Worm (Caenorhabditis elegans) whole organism, L4 larva: ENCODE measurements around the gene T05C12.1.

Experiments
- R02D3.7 ChIP-seq: fragments of 150-350 bp; sonication (generic microtip); optimal IDR thresholded peaks from 3 replicates; lab custom pipeline; 2014; ENCODE audit warnings: missing biosample characterization, missing genetic modification characterization
- ces-1 ChIP-seq: fragments of 150-350 bp; sonication (generic microtip); optimal IDR thresholded peaks from 4 replicates; lab custom pipeline; 2014; ENCODE audit warnings: missing biosample characterization, missing genetic modification reagents, missing genetic modification characterization
- daf-16 ChIP-seq, 3 experiments: sonication (generic microtip); optimal IDR thresholded peaks; 2 replicates each; lab custom pipeline; 2016 to 2017; ENCODE audit warnings: missing genetic modification characterization in 3 of 3, missing genetic modification reagents in 3 of 3, mild to moderate bottlenecking in 2 of 3, missing compliant biosample characterization in 2 of 3, missing biosample characterization in 1 of 3, moderate library complexity in 1 of 3
- hmg-1.1 ChIP-seq: fragments of 200-800 bp; sonication (Bioruptor generic); IDR thresholded peaks from 2 replicates; pipeline ENCODE4 v1.3.6; 2022; ENCODE audit warnings: missing genetic modification reagents, missing genetic modification characterization, missing compliant biosample characterization
- lim-7 ChIP-seq: fragments of 200-800 bp; sonication (Bioruptor generic); IDR thresholded peaks from 2 replicates; pipeline ENCODE4 v1.3.6; 2022; ENCODE audit warnings: missing genetic modification characterization, missing compliant biosample characterization
- lsy-2 ChIP-seq, 2 experiments: fragments of 150-350 bp in 1 of 2; sonication (generic microtip) in 1 of 2; optimal IDR thresholded peaks; 2 replicates each; lab custom pipeline; 2014 to 2017; ENCODE audit warnings: missing biosample characterization in 2 of 2, missing genetic modification characterization in 2 of 2
- mep-1 ChIP-seq: fragments of 150-350 bp; sonication (generic microtip); optimal IDR thresholded peaks from 3 replicates; lab custom pipeline; 2014; ENCODE audit warnings: missing biosample characterization, missing genetic modification characterization
- nhr-237 ChIP-seq: sonication (generic microtip); optimal IDR thresholded peaks from 2 replicates; lab custom pipeline; 2017; ENCODE audit warnings: missing biosample characterization, missing genetic modification characterization
- nhr-6 ChIP-seq: fragments of 150-350 bp; optimal IDR thresholded peaks from 2 replicates; lab custom pipeline; 2014; ENCODE audit warnings: missing biosample characterization, missing genetic modification characterization
- unc-62 ChIP-seq, 3 experiments: fragments of 150-350 bp in 1 of 3; sonication (generic microtip); optimal IDR thresholded peaks in 2 of 3; peaks in 1 of 3; 1 replicate in 1 of 3; 2 replicates in 2 of 3; lab custom pipeline; 2014 to 2017; ENCODE audit warnings: missing biosample characterization in 3 of 3, missing genetic modification characterization in 3 of 3, missing genetic modification reagents in 3 of 3, missing genotype in 1 of 3
- zfp-3 ChIP-seq: fragments of 200-800 bp; sonication (Bioruptor generic); conservative IDR thresholded peaks from 2 replicates; pipeline ENCODE4 v1.3.6; 2022; ENCODE audit warnings: missing genetic modification reagents, missing genetic modification characterization, missing compliant biosample characterization

- TF ChIP-seq zfp-3 (no peak), nhr-6 (tag; lab: Kevin White, UChicago) (peak; percentile 29), ces-1 (GFP tag; lab: Kevin White, UChicago) (no peak), mep-1 (tag; lab: Kevin White, UChicago) (no peak), daf-16 (GFP tag; optimal IDR thresholded peaks at IDR 0.05; lab: Kevin White, UChicago) (no peak), daf-16 (tag; optimal IDR thresholded peaks at IDR 0.05; lab: Kevin White, UChicago) (no peak), lim-7 (GFP tag; lab: Robert Waterston, UW) (no peak), lsy-2 (tag; optimal IDR thresholded peaks at IDR 0.05; lab: Kevin White, UChicago) (no peak), nhr-237 (no peak), unc-62 (GFP tag; optimal IDR thresholded peaks at IDR 0.05 in 1 of 2; lab: Kevin White, UChicago) (no peak), unc-62 (tag; optimal IDR thresholded peaks at IDR 0.05; lab: Kevin White, UChicago) (no peak), hmg-1.1 (GFP tag; lab: Robert Waterston, UW) (no peak), R02D3.7 (no peak)
Observed at ce11 chrII:8223422-8223821, 49.9 kb downstream of the T05C12.1 start.
